Worm (Caenorhabditis elegans): ENCODE results near the gene Y38E10A.3.
"Not testable (repeated sequence)": the region's sequence is repeated elsewhere in the genome, so short reads cannot be mapped to it uniquely, and the experiment has no call there.

Gene Y38E10A.3

ce11 chrII:12536203-12536602, 38.4 kb downstream of the Y38E10A.3 start, which contains the start of gene F49C5.3:
Gene F49C5.3, plus strand, starts transcription at chrII:12536503.
- TF ChIP-seq him-1, dao-5, W03F9.2 (tag; optimal IDR thresholded peaks at IDR 0.05): not testable (repeated sequence)

- TF ChIP-seq him-1 (tag; optimal IDR thresholded peaks at IDR 0.05) (no peak), W03F9.2 (tag; optimal IDR thresholded peaks at IDR 0.05) (no peak), dao-5 (tag; optimal IDR thresholded peaks at IDR 0.05) (no peak)
These were observed 39.2 kb downstream of the Y38E10A.3 start, which contains the start of gene nimk-1 for ce11 chrII:12535297-12535803. Gene nimk-1, plus strand, starts transcription at chrII:12535753.

ce11 chrII:12530958-12531357, 43.6 kb downstream of the Y38E10A.3 start, which contains the start of gene srx-120:
Gene srx-120, plus strand, starts transcription at chrII:12531258.
- TF ChIP-seq him-1 (tag; optimal IDR thresholded peaks at IDR 0.05) (no peak), dao-5 (tag; optimal IDR thresholded peaks at IDR 0.05) (no peak), W03F9.2 (tag; optimal IDR thresholded peaks at IDR 0.05) (no peak)

- TF ChIP-seq him-1 (tag; optimal IDR thresholded peaks at IDR 0.05) (no peak), dao-5 (tag; optimal IDR thresholded peaks at IDR 0.05) (no peak), W03F9.2 (tag; optimal IDR thresholded peaks at IDR 0.05) (no peak)
These were observed 46.6 kb downstream of the Y38E10A.3 start, which contains the start of gene srx-119 for ce11 chrII:12527947-12528346. Gene srx-119, plus strand, starts transcription at chrII:12528247.

- TF ChIP-seq dao-5 (tag; optimal IDR thresholded peaks at IDR 0.05): no peak
- no peak for TF ChIP-seq W03F9.2 (tag; optimal IDR thresholded peaks at IDR 0.05)
- TF ChIP-seq him-1 (tag; optimal IDR thresholded peaks at IDR 0.05): no peak
These were observed 49.0 kb downstream of the Y38E10A.3 start, which contains the start of gene srx-118 for ce11 chrII:12525526-12525925. Gene srx-118, plus strand, starts transcription at chrII:12525826.
